Fruit fly (Drosophila melanogaster) whole organism, embryonic: ENCODE data around the gene CG6149.

Experiments
- Aef1 ChIP-seq: fragments of 200-800 bp; sonication (Bioruptor generic); IDR thresholded peaks from 3 replicates; pipeline ENCODE4 v1.3.6; 2022; ENCODE audit warnings: missing biosample characterization, missing genetic modification characterization
- Atf3 ChIP-seq: fragments of 200-800 bp; sonication (Bioruptor generic); optimal IDR thresholded peaks from 3 replicates; lab custom pipeline; 2016; ENCODE audit warnings: missing biosample characterization, missing genetic modification characterization
- CG10321 ChIP-seq: fragments of 200-800 bp; sonication (Bioruptor generic); IDR thresholded peaks from 2 replicates; pipeline ENCODE4 v1.3.6; 2022; ENCODE audit warnings: missing biosample characterization, missing genetic modification characterization
- CG12071 ChIP-seq: fragments of 200-800 bp; sonication (Bioruptor generic); optimal IDR thresholded peaks from 3 replicates; lab custom pipeline; 2018; ENCODE audit warnings: missing biosample characterization, mild to moderate bottlenecking, missing genetic modification characterization
- CG12219 ChIP-seq: fragments of 200-800 bp; sonication (Bioruptor generic); optimal IDR thresholded peaks from 3 replicates; lab custom pipeline; 2018; ENCODE audit warnings: missing biosample characterization, mild to moderate bottlenecking, missing genetic modification characterization
- CG13287 ChIP-seq: fragments of 200-800 bp; sonication (Bioruptor generic); IDR thresholded peaks from 2 replicates; pipeline ENCODE4 v1.3.6; 2022; ENCODE audit warnings: missing biosample characterization, missing genetic modification characterization; ENCODE audit not compliant: partially characterized antibody
- CG13624 ChIP-seq: fragments of 200-800 bp; sonication (Bioruptor generic); optimal IDR thresholded peaks from 2 replicates; lab custom pipeline; 2016; ENCODE audit warnings: missing biosample characterization, missing genetic modification characterization
- CG13894 ChIP-seq: fragments of 200-800 bp; sonication (Bioruptor generic); optimal IDR thresholded peaks from 3 replicates; lab custom pipeline; 2018; ENCODE audit warnings: missing biosample characterization, mild to moderate bottlenecking, missing genetic modification characterization, moderate library complexity
- CG14441 ChIP-seq: fragments of 200-800 bp; sonication (Bioruptor generic); IDR thresholded peaks from 2 replicates; pipeline ENCODE4 v1.3.6; 2022; ENCODE audit warnings: missing biosample characterization, missing genetic modification characterization
- CG15269 ChIP-seq: fragments of 200-800 bp; sonication (Bioruptor generic); optimal IDR thresholded peaks from 2 replicates; lab custom pipeline; 2018; ENCODE audit warnings: missing biosample characterization, mild to moderate bottlenecking, missing genetic modification characterization, moderate library complexity
- CG17912 ChIP-seq: fragments of 200-800 bp; sonication (Bioruptor generic); optimal IDR thresholded peaks from 2 replicates; lab custom pipeline; 2018; ENCODE audit warnings: missing biosample characterization, mild to moderate bottlenecking, missing genetic modification characterization
- CG18619 ChIP-seq: fragments of 200-800 bp; sonication (Bioruptor generic); optimal IDR thresholded peaks from 3 replicates; lab custom pipeline; 2017; ENCODE audit warnings: missing biosample characterization, mild to moderate bottlenecking, missing genetic modification characterization
- CG2116 ChIP-seq: fragments of 200-800 bp; sonication (Bioruptor generic); optimal IDR thresholded peaks from 3 replicates; lab custom pipeline; 2018; ENCODE audit warnings: missing biosample characterization, mild to moderate bottlenecking, missing genetic modification characterization
- CG2678 ChIP-seq: fragments of 200-800 bp; sonication (Bioruptor generic); optimal IDR thresholded peaks from 3 replicates; lab custom pipeline; 2019; ENCODE audit warnings: missing biosample characterization, mild to moderate bottlenecking, missing genetic modification characterization, moderate library complexity
- CG2889 ChIP-seq: fragments of 200-800 bp; sonication (Bioruptor generic); IDR thresholded peaks from 3 replicates; pipeline ENCODE4 v1.3.6; 2022; ENCODE audit warnings: missing biosample characterization, missing genetic modification characterization
- CG32772 ChIP-seq: fragments of 200-800 bp; sonication (Bioruptor generic); IDR thresholded peaks from 2 replicates; pipeline ENCODE4 v1.3.6; 2022; ENCODE audit warnings: missing biosample characterization, missing genetic modification characterization
- CG4360 ChIP-seq: fragments of 200-800 bp; sonication (Bioruptor generic); IDR thresholded peaks from 2 replicates; pipeline ENCODE4 v1.3.6; 2022; ENCODE audit warnings: missing biosample characterization, missing genetic modification characterization
- CG4424 ChIP-seq: fragments of 200-800 bp; sonication (Bioruptor generic); optimal IDR thresholded peaks from 3 replicates; lab custom pipeline; 2016; ENCODE audit warnings: missing biosample characterization, missing genetic modification characterization
- CG6175 ChIP-seq: fragments of 200-800 bp; sonication (Bioruptor generic); IDR thresholded peaks from 3 replicates; pipeline ENCODE4 v1.3.6; 2022; ENCODE audit warnings: missing biosample characterization, missing genetic modification characterization
- CG6791 ChIP-seq: fragments of 200-800 bp; sonication (Bioruptor generic); IDR thresholded peaks from 3 replicates; pipeline ENCODE4 v1.3.6; 2022; ENCODE audit warnings: missing biosample characterization, missing genetic modification characterization; ENCODE audit not compliant: partially characterized antibody
- CG7357 ChIP-seq: fragments of 200-800 bp; sonication (Bioruptor generic); IDR thresholded peaks from 3 replicates; pipeline ENCODE4 v1.3.6; 2022; ENCODE audit warnings: missing biosample characterization, missing genetic modification characterization
- CG8765 ChIP-seq: fragments of 200-800 bp; sonication (Bioruptor generic); IDR thresholded peaks from 2 replicates; pipeline ENCODE4 v1.3.6; 2022; ENCODE audit warnings: missing biosample characterization, missing genetic modification characterization
- Dp ChIP-seq: fragments of 200-800 bp; sonication (Bioruptor generic); optimal IDR thresholded peaks from 2 replicates; lab custom pipeline; 2018; ENCODE audit warnings: missing biosample characterization, mild to moderate bottlenecking, missing genetic modification characterization, moderate library complexity
- Fer2 ChIP-seq: fragments of 200-800 bp; sonication (Bioruptor generic); optimal IDR thresholded peaks from 2 replicates; lab custom pipeline; 2018; ENCODE audit warnings: missing biosample characterization, mild to moderate bottlenecking, missing genetic modification characterization, moderate library complexity
- H2.0 ChIP-seq: fragments of 200-800 bp; sonication (Bioruptor generic); IDR thresholded peaks from 2 replicates; pipeline ENCODE4 v1.3.6; 2022; ENCODE audit warnings: missing biosample characterization, missing genetic modification characterization
- HLH4C ChIP-seq: fragments of 200-800 bp; sonication (Bioruptor generic); IDR thresholded peaks from 3 replicates; pipeline ENCODE4 v1.3.6; 2022; ENCODE audit warnings: missing biosample characterization, missing genetic modification characterization; ENCODE audit not compliant: partially characterized antibody
- NFAT ChIP-seq: fragments of 200-800 bp; sonication (Bioruptor generic); IDR thresholded peaks from 2 replicates; pipeline ENCODE4 v1.3.6; 2022; ENCODE audit warnings: missing biosample characterization, missing genetic modification characterization
- PHDP ChIP-seq: fragments of 200-800 bp; sonication (Bioruptor generic); optimal IDR thresholded peaks from 3 replicates; lab custom pipeline; 2018; ENCODE audit warnings: missing biosample characterization, mild to moderate bottlenecking, missing genetic modification characterization, moderate library complexity
- Trl ChIP-seq, 3 experiments: fragments of >200 bp in 2 of 3; fragments of 200-800 bp in 1 of 3; sonication (Bioruptor generic) in 1 of 3; optimal IDR thresholded peaks; 2 replicates in 1 of 3; 3 replicates in 2 of 3; lab custom pipeline; 2016 to 2017; ENCODE audit warnings: missing biosample characterization in 1 of 3, missing genetic modification characterization in 1 of 3
- Xbp1 ChIP-seq: fragments of 200-800 bp; sonication (Bioruptor generic); optimal IDR thresholded peaks from 3 replicates; lab custom pipeline; 2016; ENCODE audit warnings: missing biosample characterization, mild to moderate bottlenecking, missing genetic modification characterization
- btn ChIP-seq: fragments of 200-800 bp; sonication (Bioruptor generic); optimal IDR thresholded peaks from 2 replicates; lab custom pipeline; 2016; ENCODE audit warnings: missing biosample characterization, missing genetic modification characterization
- chinmo ChIP-seq: fragments of 200-800 bp; sonication (Bioruptor generic); IDR thresholded peaks from 4 replicates; pipeline ENCODE4 v1.3.6; 2022; ENCODE audit warnings: missing biosample characterization, missing genetic modification characterization; ENCODE audit not compliant: partially characterized antibody
- chm ChIP-seq: fragments of 200-800 bp; sonication (Bioruptor generic); IDR thresholded peaks from 2 replicates; pipeline ENCODE4 v1.3.6; 2022; ENCODE audit warnings: missing biosample characterization, missing genetic modification characterization
- ci ChIP-seq: fragments of 200-800 bp; sonication (Bioruptor generic); IDR thresholded peaks from 3 replicates; pipeline ENCODE4 v1.3.6; 2022; ENCODE audit warnings: missing biosample characterization, missing genetic modification characterization
- dan ChIP-seq: fragments of 200-800 bp; sonication (Bioruptor generic); IDR thresholded peaks from 2 replicates; pipeline ENCODE4 v1.3.6; 2022; ENCODE audit warnings: missing biosample characterization, missing genetic modification characterization
- dm ChIP-seq: fragments of 200-800 bp; sonication (Bioruptor generic); optimal IDR thresholded peaks from 3 replicates; lab custom pipeline; 2016; ENCODE audit warnings: missing biosample characterization, missing genetic modification characterization
- ems ChIP-seq: fragments of 200-800 bp; sonication (Bioruptor generic); optimal IDR thresholded peaks from 3 replicates; lab custom pipeline; 2016; ENCODE audit warnings: missing biosample characterization, missing genetic modification characterization
- eve ChIP-seq, 2 experiments: fragments of >200 bp; optimal IDR thresholded peaks; 2 replicates each; lab custom pipeline; 2017; ENCODE audit warnings: missing biosample characterization in 2 of 2, missing genetic modification characterization in 2 of 2
- her ChIP-seq: fragments of 200-800 bp; sonication (Bioruptor generic); optimal IDR thresholded peaks from 2 replicates; lab custom pipeline; 2016; ENCODE audit warnings: missing biosample characterization, missing genetic modification characterization
- lov ChIP-seq, 2 experiments: fragments of 200-800 bp in 1 of 2; fragments of >200 bp in 1 of 2; sonication (Bioruptor generic) in 1 of 2; IDR thresholded peaks in 1 of 2; optimal IDR thresholded peaks in 1 of 2; 2 replicates in 1 of 2; 3 replicates in 1 of 2; pipeline versions ENCODE4 v1.3.6 to Lab custom; 2017 to 2022; ENCODE audit warnings: missing biosample characterization in 1 of 2, missing genetic modification characterization in 1 of 2
- mam ChIP-seq: fragments of 200-800 bp; sonication (Bioruptor generic); optimal IDR thresholded peaks from 3 replicates; lab custom pipeline; 2016; ENCODE audit warnings: missing biosample characterization, missing genetic modification characterization
- mirr ChIP-seq: fragments of 200-800 bp; sonication (Bioruptor generic); optimal IDR thresholded peaks from 3 replicates; lab custom pipeline; 2018; ENCODE audit warnings: missing biosample characterization, mild to moderate bottlenecking, missing genetic modification characterization
- odd ChIP-seq: fragments of 200-800 bp; sonication (Bioruptor generic); optimal IDR thresholded peaks from 2 replicates; lab custom pipeline; 2017; ENCODE audit warnings: missing biosample characterization, mild to moderate bottlenecking, missing genetic modification characterization
- sd ChIP-seq: fragments of 200-800 bp; sonication (Bioruptor generic); optimal IDR thresholded peaks from 3 replicates; lab custom pipeline; 2018; ENCODE audit warnings: missing biosample characterization, mild to moderate bottlenecking, missing genetic modification characterization, moderate library complexity
- sna ChIP-seq: fragments of 200-800 bp; sonication (Bioruptor generic); IDR thresholded peaks from 2 replicates; pipeline ENCODE4 v1.3.6; 2022; ENCODE audit warnings: missing biosample characterization, missing genetic modification characterization; ENCODE audit not compliant: partially characterized antibody
- sqz ChIP-seq: fragments of 200-800 bp; sonication (Bioruptor generic); optimal IDR thresholded peaks from 3 replicates; lab custom pipeline; 2018; ENCODE audit warnings: missing biosample characterization, mild to moderate bottlenecking, missing genetic modification characterization
- trh ChIP-seq: fragments of 200-800 bp; sonication (Bioruptor generic); optimal IDR thresholded peaks from 2 replicates; lab custom pipeline; 2016; ENCODE audit warnings: missing biosample characterization, missing genetic modification characterization
- tx ChIP-seq: fragments of 200-800 bp; sonication (Bioruptor generic); optimal IDR thresholded peaks from 2 replicates; lab custom pipeline; 2016; ENCODE audit warnings: missing biosample characterization, missing genetic modification characterization

Gene CG6149

dm6 chr3L:11441889-11442782 lies 6.9 kb upstream of the CG6149 start (continued):
- TF ChIP-seq sd (tag; lab: Kevin White, UChicago) (peak; percentile 30), CG2116 (GFP tag; lab: Kevin White, UChicago) (no peak), Trl (optimal IDR thresholded peaks at IDR 0.05; lab: Kevin White, UChicago) (no peak), Trl (GFP tag; optimal IDR thresholded peaks at IDR 0.05; lab: Kevin White, UChicago) (no peak), CG2678 (tag; lab: Kevin White, UChicago) (peak; percentile 26), CG15269 (tag; lab: Kevin White, UChicago) (peak; percentile 29), CG6791 (GFP tag; lab: Robert Waterston, UW) (no peak), chm (0 out of 2 replicates have a peak, but pooled peaks have one; percentile 36), CG8765 (GFP tag; lab: Robert Waterston, UW) (no peak), dan (no peak), CG12219 (no peak), dm (no peak), tx (GFP tag; lab: Kevin White, UChicago) (no peak), Xbp1 (GFP tag; lab: Kevin White, UChicago) (no peak), mam (GFP tag; lab: Kevin White, UChicago) (no peak), ems (no peak), lov (optimal IDR thresholded peaks at IDR 0.05; lab: Kevin White, UChicago) (no peak), lov (GFP tag; IDR thresholded peaks at IDR 0.05; lab: Robert Waterston, UW) (no peak), CG4424 (GFP tag; lab: Kevin White, UChicago) (no peak), CG13624 (peak; percentile 22), HLH4C (GFP tag; lab: Robert Waterston, UW) (no peak), CG32772 (GFP tag; lab: Robert Waterston, UW) (no peak), sna (GFP tag; lab: Robert Waterston, UW) (no peak), btn (no peak), Atf3 (no peak), CG2889 (GFP tag; lab: Robert Waterston, UW) (0 out of 3 replicates have a peak, but pooled peaks have one; percentile 18), ci (no peak), CG10321 (GFP tag; lab: Robert Waterston, UW) (no peak), trh (GFP tag; lab: Kevin White, UChicago) (no peak), CG18619 (GFP tag; lab: Kevin White, UChicago) (no peak), CG17912 (GFP tag; lab: Kevin White, UChicago) (no peak), Aef1 (GFP tag; lab: Robert Waterston, UW) (no peak), H2.0 (no peak), eve (GFP tag; optimal IDR thresholded peaks at IDR 0.05; lab: Kevin White, UChicago) (no peak), mirr (GFP tag; lab: Kevin White, UChicago) (peak; percentile 16), CG13894 (tag; lab: Kevin White, UChicago) (peak; percentile 96), CG4360 (0 out of 2 replicates have a peak, but pooled peaks have one; percentile 6), Fer2 (tag; lab: Kevin White, UChicago) (no peak), NFAT (GFP tag; lab: Robert Waterston, UW) (peak; percentile 44; the same call in 1 of the 2 replicates), Dp (GFP tag; lab: Kevin White, UChicago) (no peak), CG12071 (GFP tag; lab: Kevin White, UChicago) (peak; percentile 35), PHDP (no peak), odd (no peak), CG7357 (GFP tag; lab: Robert Waterston, UW) (no peak), CG14441 (GFP tag; lab: Robert Waterston, UW) (no peak), CG6175 (GFP tag; lab: Robert Waterston, UW) (0 out of 3 replicates have a peak, but pooled peaks have one; percentile 33), CG13287 (GFP tag; lab: Robert Waterston, UW) (no peak), her (GFP tag; lab: Kevin White, UChicago) (no peak), sqz (GFP tag; lab: Kevin White, UChicago) (peak; percentile 70), chinmo (GFP tag; lab: Robert Waterston, UW) (0 out of 4 replicates have a peak, but pooled peaks have one; percentile 31)
